Worm (Caenorhabditis elegans): ENCODE data around the gene C31H1.2.

C31H1.2 gene

ce11 chrIV:5820056-5820799 lies 29.1 kb downstream of the C31H1.2 start:
- no peak for TF ChIP-seq zag-1 (tag; optimal IDR thresholded peaks at IDR 0.05)
- TF ChIP-seq sma-3 (GFP tag; optimal IDR thresholded peaks at IDR 0.05) = no peak

- TF ChIP-seq unc-55 (GFP tag; optimal IDR thresholded peaks at IDR 0.05) = peak; percentile 29
- TF ChIP-seq fos-1 (tag; optimal IDR thresholded peaks at IDR 0.05) = peak; percentile 60
- no peak for TF ChIP-seq peb-1 (tag; optimal IDR thresholded peaks at IDR 0.05)
Measured at ce11 chrIV:5820953-5821352, 29.9 kb downstream of the C31H1.2 start.

- TF ChIP-seq C34F6.9 (tag; optimal IDR thresholded peaks at IDR 0.05) = peak; percentile 7
- no peak for TF ChIP-seq elt-3 (tag; optimal IDR thresholded peaks at IDR 0.05)
- no peak for TF ChIP-seq nhr-23 (tag; optimal IDR thresholded peaks at IDR 0.05)
- no peak for TF ChIP-seq sma-9 (GFP tag; optimal IDR thresholded peaks at IDR 0.05)
- no peak for TF ChIP-seq sma-9 (tag; optimal IDR thresholded peaks at IDR 0.05)
- TF ChIP-seq F13H6.1 (tag; optimal IDR thresholded peaks at IDR 0.05) = peak; percentile 62
- TF ChIP-seq elt-1 (tag; optimal IDR thresholded peaks at IDR 0.05) = no peak
- TF ChIP-seq ceh-16 (tag; optimal IDR thresholded peaks at IDR 0.05) = no peak
- TF ChIP-seq blmp-1 (tag; optimal IDR thresholded peaks at IDR 0.05; ENCODE audit: insufficient read depth) = no peak
- TF ChIP-seq nhr-12 (tag; optimal IDR thresholded peaks at IDR 0.05) = no peak
- TF ChIP-seq egl-27 (tag; optimal IDR thresholded peaks at IDR 0.05) = no peak
- no peak for TF ChIP-seq alr-1 (tag; optimal IDR thresholded peaks at IDR 0.05)
- no peak for TF ChIP-seq mdl-1 (tag; optimal IDR thresholded peaks at IDR 0.05)
- TF ChIP-seq ztf-11 (tag; optimal IDR thresholded peaks at IDR 0.05) = no peak
- no peak for TF ChIP-seq mab-5 (tag; optimal IDR thresholded peaks at IDR 0.05)
- no peak for TF ChIP-seq sma-3 (GFP tag; optimal IDR thresholded peaks at IDR 0.05)
- TF ChIP-seq sem-4 (tag; optimal IDR thresholded peaks at IDR 0.05) = no peak
- no peak for TF ChIP-seq aly-2 (tag; optimal IDR thresholded peaks at IDR 0.05)
- TF ChIP-seq lin-39 (tag; optimal IDR thresholded peaks at IDR 0.05) = no peak
- no peak for TF ChIP-seq gmeb-1 (tag; optimal IDR thresholded peaks at IDR 0.05)
- no peak for TF ChIP-seq nhr-10 (tag; optimal IDR thresholded peaks at IDR 0.05)
- no peak for TF ChIP-seq mbf-1 (tag; optimal IDR thresholded peaks at IDR 0.05)
- TF ChIP-seq lin-13 (GFP tag; optimal IDR thresholded peaks at IDR 0.05) = no peak
- no peak for TF ChIP-seq ama-1 (optimal IDR thresholded peaks at IDR 0.05)
- TF ChIP-seq lsy-2 (tag; optimal IDR thresholded peaks at IDR 0.05) = peak in 1 of 2 experiments; percentile 11
- no peak for TF ChIP-seq unc-62 (GFP tag; optimal IDR thresholded peaks at IDR 0.05)
- no peak for TF ChIP-seq nhr-6 (tag; optimal IDR thresholded peaks at IDR 0.05)
- TF ChIP-seq nhr-21 (tag; optimal IDR thresholded peaks at IDR 0.05) = no peak
- no peak for TF ChIP-seq lin-11 (tag; optimal IDR thresholded peaks at IDR 0.05)
- TF ChIP-seq nhr-129 (tag; optimal IDR thresholded peaks at IDR 0.05) = peak; percentile 62
- TF ChIP-seq nhr-237 (tag; optimal IDR thresholded peaks at IDR 0.05) = no peak
- no peak for TF ChIP-seq peb-1 (tag; optimal IDR thresholded peaks at IDR 0.05)
- TF ChIP-seq unc-39 (tag; optimal IDR thresholded peaks at IDR 0.05) = no peak
- TF ChIP-seq nhr-11 (tag; optimal IDR thresholded peaks at IDR 0.05) = no peak
- TF ChIP-seq Y55F3AM.14 (GFP tag; optimal IDR thresholded peaks at IDR 0.05) = no peak
- no peak for TF ChIP-seq ztf-1 (GFP tag; conservative IDR thresholded peaks at IDR 0.05)
- TF ChIP-seq skn-1 (tag; optimal IDR thresholded peaks at IDR 0.05) = no peak
- TF ChIP-seq ZK546.5 (tag; optimal IDR thresholded peaks at IDR 0.05) = no peak
- peak; percentile 16 for TF ChIP-seq fos-1 (tag; optimal IDR thresholded peaks at IDR 0.05)
- TF ChIP-seq unc-55 (GFP tag; optimal IDR thresholded peaks at IDR 0.05) = peak; percentile 14
- no peak for TF ChIP-seq nhr-77 (tag; optimal IDR thresholded peaks at IDR 0.05)
- no peak for TF ChIP-seq snpc-4 (tag; optimal IDR thresholded peaks at IDR 0.05)
- no peak for TF ChIP-seq R02D3.7 (tag; optimal IDR thresholded peaks at IDR 0.05)
- no peak for TF ChIP-seq ztf-4 (tag; optimal IDR thresholded peaks at IDR 0.05)
- TF ChIP-seq dmd-4 (tag; optimal IDR thresholded peaks at IDR 0.05) = no peak
- TF ChIP-seq nhr-25 (tag; optimal IDR thresholded peaks at IDR 0.05) = no peak
- no peak for TF ChIP-seq ceh-82 (tag; optimal IDR thresholded peaks at IDR 0.05)
- TF ChIP-seq crh-2 (tag; optimal IDR thresholded peaks at IDR 0.05) = no peak
- TF ChIP-seq zag-1 (tag; optimal IDR thresholded peaks at IDR 0.05) = no peak
Measured at ce11 chrIV:5821997-5822396, 30.9 kb downstream of the C31H1.2 start.
